Worm (Caenorhabditis elegans): ENCODE measurements around the gene K11H12.4.
A peak's percentile ranks its signal among the peaks of the same experiment; 100 is the strongest.

Gene K11H12.4

DNA sequence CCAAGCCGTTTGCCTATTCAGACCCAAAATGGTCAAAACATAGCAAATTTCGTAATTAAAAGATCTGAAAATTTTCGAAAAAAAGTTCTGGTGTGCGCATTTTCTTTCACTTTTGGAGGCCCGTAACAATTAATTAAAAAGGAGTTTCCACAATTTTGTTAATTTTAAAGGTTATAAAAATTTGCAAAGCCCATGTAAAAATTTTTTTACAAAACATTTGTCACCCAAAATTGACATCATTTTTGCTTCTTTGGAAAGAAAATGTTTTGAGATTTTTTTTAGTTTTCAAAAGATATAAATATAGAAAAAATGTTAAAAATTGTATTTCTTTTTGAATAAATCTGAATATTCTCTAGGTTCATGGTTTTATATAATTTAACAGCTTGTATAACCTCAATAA is 8.7 kb downstream of the K11H12.4 start, which contains the start of gene K11H12.6:
TSS of gene K11H12.6 (plus strand) at position 301 of the 400 bp plus-strand sequence.
- TF ChIP-seq dve-1 (tag; optimal IDR thresholded peaks at IDR 0.05): no peak
- TF ChIP-seq nhr-11 (tag; optimal IDR thresholded peaks at IDR 0.05): no peak
- no peak for TF ChIP-seq rnt-1 (tag; optimal IDR thresholded peaks at IDR 0.05)
- TF ChIP-seq unc-3 (GFP tag; conservative IDR thresholded peaks at IDR 0.05): no peak
- no peak for TF ChIP-seq unc-3 (tag; optimal IDR thresholded peaks at IDR 0.05)
- no peak for TF ChIP-seq che-1 (tag; optimal IDR thresholded peaks at IDR 0.05)
- TF ChIP-seq tbx-7 (tag; optimal IDR thresholded peaks at IDR 0.05): no peak
- no peak for TF ChIP-seq hlh-8 (tag; optimal IDR thresholded peaks at IDR 0.05)
- no peak for TF ChIP-seq hlh-15 (tag; optimal IDR thresholded peaks at IDR 0.05)
- TF ChIP-seq sox-4 (tag; optimal IDR thresholded peaks at IDR 0.05): no peak
- TF ChIP-seq pha-2 (tag; optimal IDR thresholded peaks at IDR 0.05): no peak
- no peak for TF ChIP-seq sox-2 (GFP tag; IDR thresholded peaks at IDR 0.05)
- TF ChIP-seq npax-4 (tag; optimal IDR thresholded peaks at IDR 0.05): no peak
- no peak for TF ChIP-seq elt-4 (tag; optimal IDR thresholded peaks at IDR 0.05)
- no peak for TF ChIP-seq gmeb-2 (tag; optimal IDR thresholded peaks at IDR 0.05)
- no peak for TF ChIP-seq pag-3 (tag; optimal IDR thresholded peaks at IDR 0.05; ENCODE audit: borderline replicate concordance)
- no peak for TF ChIP-seq mec-3 (tag; optimal IDR thresholded peaks at IDR 0.05; ENCODE audit: borderline replicate concordance)

DNA sequence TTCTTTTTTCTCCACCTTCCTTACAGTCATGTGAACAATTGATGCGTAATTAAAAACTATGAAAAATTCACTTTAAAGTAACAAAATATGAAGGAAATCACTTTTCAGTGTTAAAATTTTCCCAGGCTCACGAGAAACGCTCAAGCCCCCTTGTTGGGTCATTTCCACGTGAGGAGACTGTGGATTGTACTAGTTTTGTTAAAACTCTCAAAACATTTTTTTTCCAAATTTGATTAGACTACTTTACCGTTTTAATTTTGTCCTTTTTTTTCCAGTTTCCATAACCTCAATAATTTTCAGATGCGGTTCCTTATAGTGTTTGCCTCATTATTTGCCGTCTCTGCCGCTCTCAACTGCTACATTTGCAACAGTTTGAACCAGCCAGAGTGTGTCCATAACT is 10.5 kb downstream of the K11H12.4 start, which contains the start of gene K11H12.7:
TSS of gene K11H12.7 (plus strand) at position 301 of the 400 bp plus-strand sequence.
- no peak for TF ChIP-seq zip-5 (tag; optimal IDR thresholded peaks at IDR 0.05)
- no peak for TF ChIP-seq pqm-1 (tag; optimal IDR thresholded peaks at IDR 0.05)
- TF ChIP-seq ttx-3 (tag; optimal IDR thresholded peaks at IDR 0.05): no peak
- no peak for TF ChIP-seq unc-3 (GFP tag; conservative IDR thresholded peaks at IDR 0.05)
- no peak for TF ChIP-seq unc-3 (tag; optimal IDR thresholded peaks at IDR 0.05)

DNA sequence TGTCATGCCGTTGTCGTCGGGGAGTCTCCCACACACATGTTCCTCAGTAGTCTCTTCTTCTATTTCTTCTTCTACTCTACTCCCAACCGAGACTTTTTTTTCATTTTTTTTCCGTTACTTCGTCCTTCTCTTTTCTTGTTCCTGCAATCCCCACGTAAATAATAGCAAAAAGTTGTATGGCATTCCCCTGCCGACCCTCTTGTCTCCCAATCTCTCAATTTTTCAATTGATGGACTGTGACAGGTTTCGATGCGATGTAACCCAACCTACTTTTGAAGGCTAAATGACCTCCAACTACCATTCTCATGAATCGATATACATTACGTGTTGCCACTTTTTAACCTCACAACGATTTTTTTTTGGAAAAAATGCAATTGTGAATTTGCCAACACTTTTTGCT is 11.6 kb downstream of the K11H12.4 start:
- no peak for TF ChIP-seq ceh-48 (tag; optimal IDR thresholded peaks at IDR 0.05)
- TF ChIP-seq unc-55 (GFP tag; optimal IDR thresholded peaks at IDR 0.05): peak; percentile 41

DNA sequence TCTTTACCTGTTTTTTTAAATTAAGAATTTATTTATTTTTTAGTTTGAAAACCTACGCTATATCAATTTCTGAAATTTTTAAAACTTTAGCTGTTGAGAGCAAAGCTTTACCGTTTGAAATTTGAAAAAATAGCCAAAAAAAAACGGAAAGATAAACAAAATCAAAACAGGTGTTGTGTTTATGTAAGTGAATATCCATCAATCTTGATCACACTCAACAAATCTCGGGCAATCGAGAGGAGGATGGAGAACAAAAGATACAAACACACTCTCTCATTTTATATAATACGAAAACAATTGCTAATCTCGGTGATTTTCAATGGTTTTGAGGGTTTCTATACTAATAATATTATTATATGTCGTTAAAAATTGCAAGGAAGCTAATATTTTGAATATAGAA is 14.1 kb downstream of the K11H12.4 start:
- TF ChIP-seq tbx-2 (tag; optimal IDR thresholded peaks at IDR 0.05) (no peak), unc-55 (GFP tag; optimal IDR thresholded peaks at IDR 0.05) (peak; percentile 68)

DNA sequence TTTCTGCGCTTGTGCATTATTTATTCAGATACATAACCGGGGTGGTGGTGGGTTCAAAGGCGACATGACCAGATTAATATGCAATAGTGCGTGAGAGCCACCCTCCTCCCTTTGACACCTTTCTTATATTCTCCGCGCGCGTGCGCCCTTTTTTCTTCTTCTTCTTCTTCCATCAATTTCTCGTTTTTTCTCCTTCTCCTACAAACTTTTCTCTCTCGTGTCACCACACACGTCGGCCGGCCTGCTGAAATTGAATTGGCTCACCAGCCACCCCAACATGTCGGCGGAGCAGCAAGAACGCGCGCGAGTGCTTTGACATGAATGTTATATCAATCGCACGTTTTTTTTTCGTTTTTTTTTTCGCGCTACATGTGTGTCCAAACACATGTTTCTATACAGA is 16.1 kb downstream of the K11H12.4 start:
- peak; percentile 12 for TF ChIP-seq ceh-18 (tag; optimal IDR thresholded peaks at IDR 0.05)
- no peak for TF ChIP-seq unc-3 (GFP tag; conservative IDR thresholded peaks at IDR 0.05)
- no peak for TF ChIP-seq unc-3 (tag; optimal IDR thresholded peaks at IDR 0.05)
- TF ChIP-seq unc-42 (tag; optimal IDR thresholded peaks at IDR 0.05): peak; percentile 67

DNA sequence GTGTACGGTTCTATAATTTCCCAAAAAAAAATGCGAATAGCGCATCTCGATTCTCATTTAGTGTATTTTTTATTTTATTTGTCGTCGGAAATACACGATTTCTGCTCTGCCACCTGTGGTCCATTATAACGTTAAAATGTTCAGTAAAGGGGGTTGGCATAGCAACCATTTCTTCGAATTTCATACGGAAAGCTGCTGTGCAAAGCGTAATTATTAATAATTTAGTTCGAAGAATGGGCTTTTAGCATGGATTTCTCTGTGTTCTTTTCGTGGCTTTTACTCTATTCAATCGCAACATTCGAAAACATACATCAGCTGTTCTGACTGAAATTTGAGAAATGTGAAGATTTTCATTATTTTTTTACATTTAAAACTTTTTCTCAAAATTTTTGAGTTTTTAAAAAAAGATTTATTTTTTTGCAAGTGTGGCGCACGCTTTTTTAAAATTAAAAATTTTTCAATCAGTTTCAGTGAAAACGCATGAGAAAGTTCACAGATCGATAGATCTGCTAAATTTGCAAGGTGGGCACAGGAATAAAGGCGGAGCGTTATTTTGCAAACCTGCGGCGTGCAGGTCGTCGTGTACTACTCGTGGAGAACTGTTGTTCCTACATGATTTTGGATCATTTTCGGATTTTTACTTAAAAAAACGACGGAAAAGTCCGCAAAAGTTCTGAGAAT is 17.0 kb downstream of the K11H12.4 start:
- TF ChIP-seq fkh-6 (tag; optimal IDR thresholded peaks at IDR 0.05): no peak
- TF ChIP-seq nhr-232 (tag; optimal IDR thresholded peaks at IDR 0.05): no peak
- no peak for TF ChIP-seq pag-3 (tag; optimal IDR thresholded peaks at IDR 0.05; ENCODE audit: borderline replicate concordance)
- TF ChIP-seq pax-1 (tag; optimal IDR thresholded peaks at IDR 0.05): no peak
- TF ChIP-seq rnt-1 (tag; optimal IDR thresholded peaks at IDR 0.05): no peak
- TF ChIP-seq ref-2 (tag; optimal IDR thresholded peaks at IDR 0.05): no peak
- no peak for TF ChIP-seq sox-4 (tag; optimal IDR thresholded peaks at IDR 0.05)
- no peak for TF ChIP-seq lim-6 (tag; optimal IDR thresholded peaks at IDR 0.05)
- TF ChIP-seq hlh-8 (tag; optimal IDR thresholded peaks at IDR 0.05): no peak
- no peak for TF ChIP-seq madf-2 (tag; optimal IDR thresholded peaks at IDR 0.05)
- no peak for TF ChIP-seq pros-1 (tag; optimal IDR thresholded peaks at IDR 0.05)
- no peak for TF ChIP-seq ceh-45 (GFP tag; IDR thresholded peaks at IDR 0.05)
- TF ChIP-seq ztf-16 (tag; optimal IDR thresholded peaks at IDR 0.05): no peak
- TF ChIP-seq fkh-10 (GFP tag; optimal IDR thresholded peaks at IDR 0.05): no peak
- TF ChIP-seq ceh-24 (tag; optimal IDR thresholded peaks at IDR 0.05): no peak
- TF ChIP-seq tbx-2 (tag; optimal IDR thresholded peaks at IDR 0.05): no peak
- TF ChIP-seq ceh-9 (tag; optimal IDR thresholded peaks at IDR 0.05): no peak
- TF ChIP-seq che-1 (tag; optimal IDR thresholded peaks at IDR 0.05): no peak
- no peak for TF ChIP-seq gmeb-2 (tag; optimal IDR thresholded peaks at IDR 0.05)
